Worm (Caenorhabditis elegans) whole organism, L2 larva: ENCODE results near the gene nhr-107.

Source experiments
- C34F6.9 ChIP-seq: fragments of 150-350 bp; optimal IDR thresholded peaks from 2 replicates; lab custom pipeline; 2014; ENCODE audit warnings: missing biosample characterization, missing genetic modification characterization
- F13H6.1 ChIP-seq: sonication (generic microtip); optimal IDR thresholded peaks from 2 replicates; lab custom pipeline; 2016; ENCODE audit warnings: missing genetic modification characterization, missing compliant biosample characterization
- R02D3.7 ChIP-seq: fragments of 150-350 bp; optimal IDR thresholded peaks from 2 replicates; lab custom pipeline; 2014; ENCODE audit warnings: missing biosample characterization, missing genetic modification characterization
- Y55F3AM.14 ChIP-seq: fragments of 200-800 bp; sonication (Bioruptor generic); optimal IDR thresholded peaks from 2 replicates; lab custom pipeline; 2018; ENCODE audit warnings: mild to moderate bottlenecking, missing genetic modification characterization, missing compliant biosample characterization
- ZK546.5 ChIP-seq: sonication (generic microtip); optimal IDR thresholded peaks from 2 replicates; lab custom pipeline; 2017; ENCODE audit warnings: missing biosample characterization, missing genetic modification characterization
- aly-2 ChIP-seq: fragments of 150-350 bp; optimal IDR thresholded peaks from 2 replicates; lab custom pipeline; 2014; ENCODE audit warnings: missing biosample characterization, missing genetic modification characterization
- ama-1 ChIP-seq: fragments of 150-350 bp; optimal IDR thresholded peaks from 2 replicates; lab custom pipeline; 2018; ENCODE audit warnings: inconsistent platforms
- blmp-1 ChIP-seq: sonication (generic microtip); optimal IDR thresholded peaks from 2 replicates; lab custom pipeline; 2017; ENCODE audit warnings: missing genetic modification characterization, mild to moderate bottlenecking, missing compliant biosample characterization, antibody characterized with exemption, moderate library complexity; ENCODE audit not compliant: insufficient read depth
- ceh-16 ChIP-seq: fragments of 150-350 bp; optimal IDR thresholded peaks from 2 replicates; lab custom pipeline; 2014; ENCODE audit warnings: missing biosample characterization, missing genetic modification characterization
- ceh-82 ChIP-seq: fragments of 150-350 bp; optimal IDR thresholded peaks from 2 replicates; lab custom pipeline; 2014; ENCODE audit warnings: missing biosample characterization, missing genetic modification characterization
- crh-2 ChIP-seq: sonication (generic microtip); optimal IDR thresholded peaks from 2 replicates; lab custom pipeline; 2017; ENCODE audit warnings: missing biosample characterization, missing genetic modification characterization
- dmd-4 ChIP-seq: sonication (generic microtip); optimal IDR thresholded peaks from 2 replicates; lab custom pipeline; 2017; ENCODE audit warnings: missing biosample characterization, missing genetic modification characterization
- egl-27 ChIP-seq: sonication (generic microtip); optimal IDR thresholded peaks from 3 replicates; lab custom pipeline; 2017; ENCODE audit warnings: missing biosample characterization, missing genetic modification reagents, missing genetic modification characterization
- elt-1 ChIP-seq: fragments of 150-350 bp; optimal IDR thresholded peaks from 2 replicates; lab custom pipeline; 2014; ENCODE audit warnings: missing biosample characterization, missing genetic modification characterization
- fos-1 ChIP-seq: fragments of 150-350 bp; optimal IDR thresholded peaks from 2 replicates; lab custom pipeline; 2014; ENCODE audit warnings: missing biosample characterization, missing genetic modification characterization
- gmeb-1 ChIP-seq: fragments of 150-350 bp; optimal IDR thresholded peaks from 2 replicates; lab custom pipeline; 2014; ENCODE audit warnings: missing biosample characterization, missing genetic modification characterization
- lin-11 ChIP-seq: fragments of 150-350 bp; sonication (generic microtip); optimal IDR thresholded peaks from 2 replicates; lab custom pipeline; 2014; ENCODE audit warnings: missing biosample characterization, missing genetic modification characterization, inconsistent platforms, mixed read lengths
- lin-39 ChIP-seq: fragments of 150-350 bp; optimal IDR thresholded peaks from 2 replicates; lab custom pipeline; 2014; ENCODE audit warnings: missing biosample characterization, missing genetic modification reagents, missing genetic modification characterization
- lsy-2 ChIP-seq, 2 experiments: fragments of 150-350 bp in 1 of 2; sonication (generic microtip) in 1 of 2; optimal IDR thresholded peaks; 2 replicates each; lab custom pipeline; 2014 to 2017; ENCODE audit warnings: missing biosample characterization in 2 of 2, missing genetic modification characterization in 2 of 2
- mab-5 ChIP-seq: fragments of 150-350 bp; optimal IDR thresholded peaks from 2 replicates; lab custom pipeline; 2014; ENCODE audit warnings: missing biosample characterization, missing genetic modification characterization
- mbf-1 ChIP-seq: sonication (generic microtip); optimal IDR thresholded peaks from 2 replicates; lab custom pipeline; 2017; ENCODE audit warnings: missing biosample characterization, missing genetic modification characterization
- mdl-1 ChIP-seq, 2 experiments: fragments of 150-350 bp in 1 of 2; sonication (generic microtip) in 1 of 2; optimal IDR thresholded peaks; 2 replicates each; lab custom pipeline; 2017; ENCODE audit warnings: missing biosample characterization in 2 of 2, missing genetic modification characterization in 2 of 2
- nhr-10 ChIP-seq: sonication (generic microtip); optimal IDR thresholded peaks from 2 replicates; lab custom pipeline; 2017; ENCODE audit warnings: missing biosample characterization, missing genetic modification characterization
- nhr-11 ChIP-seq: fragments of 150-350 bp; optimal IDR thresholded peaks from 2 replicates; lab custom pipeline; 2014; ENCODE audit warnings: missing biosample characterization, missing genetic modification characterization
- nhr-12 ChIP-seq: fragments of 150-350 bp; optimal IDR thresholded peaks from 2 replicates; lab custom pipeline; 2014; ENCODE audit warnings: missing biosample characterization, missing genetic modification characterization
- nhr-129 ChIP-seq: fragments of 150-350 bp; optimal IDR thresholded peaks from 2 replicates; lab custom pipeline; 2014; ENCODE audit warnings: missing biosample characterization, missing genetic modification characterization
- nhr-21 ChIP-seq: fragments of 150-350 bp; optimal IDR thresholded peaks from 2 replicates; lab custom pipeline; 2014; ENCODE audit warnings: missing biosample characterization, missing genetic modification characterization
- nhr-237 ChIP-seq: fragments of 150-350 bp; optimal IDR thresholded peaks from 2 replicates; lab custom pipeline; 2014; ENCODE audit warnings: missing biosample characterization, missing genetic modification characterization
- nhr-25 ChIP-seq: fragments of 150-350 bp; sonication (generic microtip); optimal IDR thresholded peaks from 3 replicates; lab custom pipeline; 2014; ENCODE audit warnings: missing biosample characterization, missing genetic modification characterization
- nhr-6 ChIP-seq: fragments of 150-350 bp; optimal IDR thresholded peaks from 2 replicates; lab custom pipeline; 2014; ENCODE audit warnings: missing biosample characterization, missing genetic modification characterization
- nhr-77 ChIP-seq: fragments of 150-350 bp; optimal IDR thresholded peaks from 2 replicates; lab custom pipeline; 2014; ENCODE audit warnings: missing biosample characterization, missing genetic modification characterization
- peb-1 ChIP-seq: fragments of 150-350 bp; optimal IDR thresholded peaks from 2 replicates; lab custom pipeline; 2014; ENCODE audit warnings: missing biosample characterization, missing genetic modification characterization
- sem-4 ChIP-seq: fragments of 150-350 bp; optimal IDR thresholded peaks from 2 replicates; lab custom pipeline; 2014; ENCODE audit warnings: missing biosample characterization, missing genetic modification reagents, missing genetic modification characterization
- skn-1 ChIP-seq: sonication (generic microtip); optimal IDR thresholded peaks from 2 replicates; lab custom pipeline; 2017; ENCODE audit warnings: missing biosample characterization, missing genetic modification characterization
- sma-3 ChIP-seq: sonication (generic microtip); optimal IDR thresholded peaks from 2 replicates; lab custom pipeline; 2016; ENCODE audit warnings: missing genetic modification reagents, missing genetic modification characterization, missing compliant biosample characterization
- sma-9 ChIP-seq, 2 experiments: fragments of 150-350 bp in 1 of 2; sonication (generic microtip) in 1 of 2; optimal IDR thresholded peaks; 2 replicates each; lab custom pipeline; 2014 to 2016; ENCODE audit warnings: missing genetic modification characterization in 2 of 2, mild to moderate bottlenecking in 1 of 2, missing biosample characterization in 1 of 2, missing compliant biosample characterization in 1 of 2, missing genetic modification reagents in 1 of 2, moderate library complexity in 1 of 2
- unc-55 ChIP-seq: fragments of 150-350 bp; sonication (generic microtip); optimal IDR thresholded peaks from 3 replicates; lab custom pipeline; 2014; ENCODE audit warnings: missing biosample characterization, missing genetic modification reagents, missing genetic modification characterization
- unc-62 ChIP-seq: fragments of 150-350 bp; optimal IDR thresholded peaks from 2 replicates; lab custom pipeline; 2014; ENCODE audit warnings: missing biosample characterization, missing genetic modification reagents, missing genetic modification characterization
- ztf-1 ChIP-seq: fragments of 200-800 bp; sonication (Bioruptor generic); conservative IDR thresholded peaks from 2 replicates; pipeline ENCODE4 v1.3.6; 2022; ENCODE audit warnings: missing genetic modification characterization, missing compliant biosample characterization
- ztf-4 ChIP-seq: fragments of 150-350 bp; optimal IDR thresholded peaks from 2 replicates; lab custom pipeline; 2014; ENCODE audit warnings: missing biosample characterization, missing genetic modification characterization

The nhr-107 gene

ce11 chrV:6998303-6998884 is 1.5 kb upstream of the nhr-107 start, which contains the start of gene nhr-42:
TSS of gene nhr-42 (plus strand) at chrV:6998819.
- TF ChIP-seq sma-3 (GFP tag; lab: Kevin White, UChicago) (peak; percentile 37), lin-39 (tag; lab: Kevin White, UChicago) (no peak), crh-2 (tag; lab: Kevin White, UChicago) (peak; percentile 33), sma-9 (GFP tag; optimal IDR thresholded peaks at IDR 0.05; lab: Kevin White, UChicago) (peak; percentile 55), sma-9 (tag; optimal IDR thresholded peaks at IDR 0.05; lab: Kevin White, UChicago) (no peak), mdl-1 (tag; optimal IDR thresholded peaks at IDR 0.05; lab: Kevin White, UChicago) (peak; percentile 2 to 20), nhr-25 (tag; lab: Kevin White, UChicago) (peak; percentile 60), aly-2 (no peak), F13H6.1 (tag; lab: Kevin White, UChicago) (peak; percentile 5), nhr-129 (peak; percentile 16), C34F6.9 (tag; lab: Kevin White, UChicago) (peak; percentile 51)

- TF ChIP-seq nhr-21 (tag; lab: Kevin White, UChicago) = peak; percentile 84
- peak; percentile 96 for TF ChIP-seq sma-9 (GFP tag; optimal IDR thresholded peaks at IDR 0.05; lab: Kevin White, UChicago)
- no peak for TF ChIP-seq sma-9 (tag; optimal IDR thresholded peaks at IDR 0.05; lab: Kevin White, UChicago)
- no peak for TF ChIP-seq nhr-12 (tag; lab: Kevin White, UChicago)
- TF ChIP-seq unc-62 = no peak
- no peak for TF ChIP-seq ceh-16
- TF ChIP-seq mab-5 (tag; lab: Kevin White, UChicago) = no peak
- TF ChIP-seq lsy-2 (tag; optimal IDR thresholded peaks at IDR 0.05; lab: Kevin White, UChicago) = peak in 1 of 2 experiments; percentile 36
- no peak for TF ChIP-seq nhr-237
- TF ChIP-seq nhr-6 (tag; lab: Kevin White, UChicago) = peak; percentile 37
- TF ChIP-seq C34F6.9 (tag; lab: Kevin White, UChicago) = no peak
- no peak for TF ChIP-seq unc-55 (GFP tag; lab: Kevin White, UChicago)
- TF ChIP-seq lin-39 (tag; lab: Kevin White, UChicago) = no peak
- TF ChIP-seq mdl-1 (tag; optimal IDR thresholded peaks at IDR 0.05; lab: Kevin White, UChicago) = no peak
- TF ChIP-seq mbf-1 = no peak
- peak; percentile 76 for TF ChIP-seq nhr-129
- no peak for TF ChIP-seq Y55F3AM.14
- TF ChIP-seq nhr-10 (tag; lab: Kevin White, UChicago) = no peak
- no peak for TF ChIP-seq ceh-82 (tag; lab: Kevin White, UChicago)
- peak; percentile 47 for TF ChIP-seq skn-1 (tag; lab: Kevin White, UChicago)
- peak; percentile 46 for TF ChIP-seq nhr-25 (tag; lab: Kevin White, UChicago)
- TF ChIP-seq fos-1 (tag; lab: Kevin White, UChicago) = peak; percentile 60
- no peak for TF ChIP-seq lin-11
- peak; percentile 17 for TF ChIP-seq sem-4 (tag; lab: Kevin White, UChicago)
- peak; percentile 63 for TF ChIP-seq F13H6.1 (tag; lab: Kevin White, UChicago)
- TF ChIP-seq ztf-1 (GFP tag; lab: Robert Waterston, UW) = no peak
- TF ChIP-seq peb-1 (tag; lab: Kevin White, UChicago) = no peak
- no peak for TF ChIP-seq nhr-77 (tag; lab: Kevin White, UChicago)
- no peak for TF ChIP-seq ztf-4
- no peak for TF ChIP-seq nhr-11 (tag; lab: Kevin White, UChicago)
- peak; percentile 93 for TF ChIP-seq blmp-1 (tag; lab: Kevin White, UChicago)
- no peak for TF ChIP-seq dmd-4 (tag; lab: Kevin White, UChicago)
- peak; percentile 86 for TF ChIP-seq crh-2 (tag; lab: Kevin White, UChicago)
- peak; percentile 12 for TF ChIP-seq gmeb-1
- peak; percentile 65 for TF ChIP-seq sma-3 (GFP tag; lab: Kevin White, UChicago)
- no peak for TF ChIP-seq ama-1 (lab: Kevin White, UChicago)
- no peak for TF ChIP-seq R02D3.7 (tag; lab: Kevin White, UChicago)
- no peak for TF ChIP-seq elt-1 (tag; lab: Kevin White, UChicago)
- no peak for TF ChIP-seq ZK546.5 (tag; lab: Kevin White, UChicago)
- TF ChIP-seq egl-27 = peak; percentile 42
Measured at ce11 chrV:6993999-6994398, 2.9 kb downstream of the nhr-107 start.
